Fruit fly (Drosophila melanogaster) whole organism, embryonic: ENCODE data around the gene gukh.

Experiments
- Asciz ChIP-seq: fragments of 200-800 bp; sonication (Bioruptor generic); optimal IDR thresholded peaks from 2 replicates; lab custom pipeline; 2017; ENCODE audit warnings: missing biosample characterization, mild to moderate bottlenecking, missing genetic modification characterization, missing genetic modification reagents
- CG1024 ChIP-seq: fragments of 200-800 bp; sonication (Bioruptor generic); IDR thresholded peaks from 2 replicates; pipeline ENCODE4 v1.3.6; 2022; ENCODE audit warnings: missing biosample characterization, missing genetic modification characterization
- CG15514 ChIP-seq: fragments of 200-800 bp; sonication (Bioruptor generic); optimal IDR thresholded peaks from 3 replicates; lab custom pipeline; 2017; ENCODE audit warnings: missing biosample characterization, missing genetic modification characterization, mild to moderate bottlenecking, moderate library complexity, missing genetic modification reagents
- CG17328 ChIP-seq: fragments of 200-800 bp; sonication (Bioruptor generic); IDR thresholded peaks from 2 replicates; pipeline ENCODE4 v1.3.6; 2022; ENCODE audit warnings: missing biosample characterization, missing genetic modification characterization
- CG17385 ChIP-seq: fragments of 200-800 bp; sonication (Bioruptor generic); optimal IDR thresholded peaks from 3 replicates; lab custom pipeline; 2018; ENCODE audit warnings: missing biosample characterization, mild to moderate bottlenecking, missing genetic modification characterization
- CG2199 ChIP-seq: fragments of 200-800 bp; sonication (Bioruptor generic); IDR thresholded peaks from 3 replicates; pipeline ENCODE4 v1.3.6; 2022; ENCODE audit warnings: missing biosample characterization, missing genetic modification characterization
- CG30020 ChIP-seq: fragments of 200-800 bp; optimal IDR thresholded peaks from 2 replicates; lab custom pipeline; 2019; ENCODE audit warnings: missing biosample characterization, mild to moderate bottlenecking, missing genetic modification characterization, moderate library complexity
- CG3407 ChIP-seq: fragments of 200-800 bp; sonication (Bioruptor generic); optimal IDR thresholded peaks from 2 replicates; lab custom pipeline; 2018; ENCODE audit warnings: missing biosample characterization, mild to moderate bottlenecking, missing genetic modification characterization
- CG3838 ChIP-seq: fragments of 200-800 bp; sonication (Bioruptor generic); optimal IDR thresholded peaks from 3 replicates; lab custom pipeline; 2016; ENCODE audit warnings: missing biosample characterization, missing genetic modification characterization
- CG6854 ChIP-seq: fragments of 200-800 bp; sonication (Bioruptor generic); optimal IDR thresholded peaks from 3 replicates; lab custom pipeline; 2017; ENCODE audit warnings: missing biosample characterization, mild to moderate bottlenecking, missing genetic modification characterization
- CG7556 ChIP-seq: fragments of 200-800 bp; sonication (Bioruptor generic); optimal IDR thresholded peaks from 2 replicates; lab custom pipeline; 2017; ENCODE audit warnings: missing biosample characterization, mild to moderate bottlenecking, missing genetic modification characterization
- CG9876 ChIP-seq: fragments of 200-800 bp; sonication (Bioruptor generic); optimal IDR thresholded peaks from 2 replicates; lab custom pipeline; 2016; ENCODE audit warnings: missing biosample characterization, missing genetic modification characterization
- CHES-1-like ChIP-seq: fragments of 200-800 bp; sonication (Bioruptor generic); optimal IDR thresholded peaks from 2 replicates; lab custom pipeline; 2016; ENCODE audit warnings: missing biosample characterization, missing genetic modification characterization
- Ets65A ChIP-seq: fragments of 200-800 bp; sonication (Bioruptor generic); peaks from one replicate; lab custom pipeline; 2016; ENCODE audit warnings: missing biosample characterization, missing genetic modification characterization
- Ets97D ChIP-seq: fragments of 200-800 bp; sonication (Bioruptor generic); optimal IDR thresholded peaks from 3 replicates; lab custom pipeline; 2016; ENCODE audit warnings: missing biosample characterization, missing genetic modification characterization
- Fer1 ChIP-seq: fragments of 200-800 bp; sonication (Bioruptor generic); optimal IDR thresholded peaks from 2 replicates; lab custom pipeline; 2017; ENCODE audit warnings: missing biosample characterization, mild to moderate bottlenecking, missing genetic modification characterization
- GATAe ChIP-seq: fragments of 200-800 bp; sonication (Bioruptor generic); conservative IDR thresholded peaks from 2 replicates; pipeline ENCODE4 v1.3.6; 2022; ENCODE audit warnings: missing biosample characterization, missing genetic modification characterization
- MTF-1 ChIP-seq: fragments of 200-800 bp; sonication (Bioruptor generic); optimal IDR thresholded peaks from 2 replicates; lab custom pipeline; 2018; ENCODE audit warnings: missing biosample characterization, mild to moderate bottlenecking, missing genetic modification characterization, borderline replicate concordance
- Med ChIP-seq: fragments of 200-800 bp; sonication (Bioruptor generic); peaks from one replicate; lab custom pipeline; 2016; ENCODE audit warnings: missing biosample characterization, missing genetic modification characterization, mild to moderate bottlenecking, inconsistent platforms, moderate library complexity
- NC2α ChIP-seq: fragments of 200-800 bp; sonication (Bioruptor generic); optimal IDR thresholded peaks from 2 replicates; lab custom pipeline; 2016; ENCODE audit warnings: missing biosample characterization, missing genetic modification characterization
- NfI ChIP-seq: fragments of 200-800 bp; sonication (Bioruptor generic); optimal IDR thresholded peaks from 3 replicates; lab custom pipeline; 2018; ENCODE audit warnings: missing biosample characterization, mild to moderate bottlenecking, missing genetic modification characterization, moderate library complexity
- Opbp ChIP-seq: fragments of 200-800 bp; sonication (Bioruptor generic); IDR thresholded peaks from 3 replicates; pipeline ENCODE4 v1.3.6; 2022; ENCODE audit warnings: missing biosample characterization, missing genetic modification characterization; ENCODE audit not compliant: partially characterized antibody
- Pdp1 ChIP-seq, 2 experiments: fragments of 200-800 bp; sonication (Bioruptor generic); optimal IDR thresholded peaks; 3 replicates each; lab custom pipeline; 2016; ENCODE audit warnings: missing biosample characterization in 2 of 2, missing genetic modification characterization in 2 of 2, mild to moderate bottlenecking in 1 of 2, moderate library complexity in 1 of 2
- Sry-δ ChIP-seq: fragments of 200-800 bp; sonication (Bioruptor generic); optimal IDR thresholded peaks from 2 replicates; lab custom pipeline; 2016; ENCODE audit warnings: missing biosample characterization, missing genetic modification characterization
- Stat92E ChIP-seq, 3 experiments: fragments of >200 bp in 2 of 3; fragments of 200-800 bp in 1 of 3; sonication (Bioruptor generic) in 1 of 3; optimal IDR thresholded peaks; 2 replicates each; lab custom pipeline; 2017 to 2019; ENCODE audit warnings: missing biosample characterization in 3 of 3, missing genetic modification characterization in 3 of 3, mild to moderate bottlenecking in 1 of 3, moderate library complexity in 1 of 3
- Taf1 ChIP-seq: fragments of 200-800 bp; sonication (Bioruptor generic); IDR thresholded peaks from 2 replicates; pipeline ENCODE4 v1.3.6; 2022; ENCODE audit warnings: missing biosample characterization, missing genetic modification characterization
- Vsx1 ChIP-seq: fragments of 200-800 bp; sonication (Bioruptor generic); optimal IDR thresholded peaks from 2 replicates; lab custom pipeline; 2017; ENCODE audit warnings: missing biosample characterization, mild to moderate bottlenecking, missing genetic modification characterization, missing genetic modification reagents
- btn ChIP-seq: fragments of 200-800 bp; sonication (Bioruptor generic); optimal IDR thresholded peaks from 2 replicates; lab custom pipeline; 2016; ENCODE audit warnings: missing biosample characterization, missing genetic modification characterization
- grn ChIP-seq: fragments of 200-800 bp; sonication (Bioruptor generic); optimal IDR thresholded peaks from 3 replicates; lab custom pipeline; 2017; ENCODE audit warnings: missing biosample characterization, missing genetic modification characterization
- gt ChIP-seq: fragments of 200-800 bp; sonication (Bioruptor generic); IDR thresholded peaks from 2 replicates; pipeline ENCODE4 v1.3.6; 2022; ENCODE audit warnings: missing biosample characterization, missing genetic modification characterization
- h ChIP-seq: fragments of >200 bp; optimal IDR thresholded peaks from 2 replicates; lab custom pipeline; 2017
- lab ChIP-seq: fragments of 200-800 bp; sonication (Bioruptor generic); optimal IDR thresholded peaks from 3 replicates; lab custom pipeline; 2017; ENCODE audit warnings: missing biosample characterization, missing genetic modification characterization, mild to moderate bottlenecking, moderate library complexity, missing genetic modification reagents
- lilli ChIP-seq: fragments of 200-800 bp; sonication (Bioruptor generic); optimal IDR thresholded peaks from 3 replicates; lab custom pipeline; 2016; ENCODE audit warnings: missing biosample characterization, missing genetic modification characterization
- lov ChIP-seq, 2 experiments: fragments of 200-800 bp in 1 of 2; fragments of >200 bp in 1 of 2; sonication (Bioruptor generic) in 1 of 2; IDR thresholded peaks in 1 of 2; optimal IDR thresholded peaks in 1 of 2; 2 replicates in 1 of 2; 3 replicates in 1 of 2; pipeline versions ENCODE4 v1.3.6 to Lab custom; 2017 to 2022; ENCODE audit warnings: missing biosample characterization in 1 of 2, missing genetic modification characterization in 1 of 2
- nom ChIP-seq: fragments of 200-800 bp; sonication (Bioruptor generic); optimal IDR thresholded peaks from 2 replicates; lab custom pipeline; 2017; ENCODE audit warnings: missing biosample characterization, missing genetic modification characterization, mild to moderate bottlenecking, moderate library complexity, missing genetic modification reagents
- oc ChIP-seq: fragments of 200-800 bp; sonication (Bioruptor generic); optimal IDR thresholded peaks from 2 replicates; lab custom pipeline; 2018; ENCODE audit warnings: missing biosample characterization, mild to moderate bottlenecking, missing genetic modification characterization, moderate library complexity
- onecut ChIP-seq: fragments of 200-800 bp; sonication (Bioruptor generic); IDR thresholded peaks from 2 replicates; pipeline ENCODE4 v1.3.6; 2022; ENCODE audit warnings: missing biosample characterization, missing genetic modification characterization
- ro ChIP-seq: fragments of 200-800 bp; sonication (Bioruptor generic); IDR thresholded peaks from 2 replicates; pipeline ENCODE4 v1.3.6; 2022; ENCODE audit warnings: missing biosample characterization, missing genetic modification characterization
- sc ChIP-seq, 3 experiments: fragments of >200 bp in 2 of 3; fragments of 200-800 bp in 1 of 3; sonication (Bioruptor generic) in 1 of 3; optimal IDR thresholded peaks; 2 replicates in 2 of 3; 3 replicates in 1 of 3; lab custom pipeline; 2017; ENCODE audit warnings: mild to moderate bottlenecking in 1 of 3, missing biosample characterization in 1 of 3, missing genetic modification characterization in 1 of 3, missing genetic modification reagents in 1 of 3
- sens ChIP-seq: fragments of 200-800 bp; sonication (Bioruptor generic); peaks from one replicate; lab custom pipeline; 2016; ENCODE audit warnings: missing biosample characterization, missing genetic modification characterization
- sna ChIP-seq: fragments of 200-800 bp; sonication (Bioruptor generic); IDR thresholded peaks from 2 replicates; pipeline ENCODE4 v1.3.6; 2022; ENCODE audit warnings: missing biosample characterization, missing genetic modification characterization; ENCODE audit not compliant: partially characterized antibody
- sug ChIP-seq: fragments of 200-800 bp; optimal IDR thresholded peaks from 2 replicates; lab custom pipeline; 2019; ENCODE audit warnings: missing biosample characterization, mild to moderate bottlenecking, missing genetic modification characterization, moderate library complexity
- tio ChIP-seq: fragments of 200-800 bp; sonication (Bioruptor generic); optimal IDR thresholded peaks from 2 replicates; lab custom pipeline; 2017; ENCODE audit warnings: missing biosample characterization, missing genetic modification characterization, inconsistent platforms
- tup ChIP-seq: fragments of 200-800 bp; sonication (Bioruptor generic); optimal IDR thresholded peaks from 2 replicates; lab custom pipeline; 2016; ENCODE audit warnings: missing biosample characterization, mild to moderate bottlenecking, missing genetic modification characterization, moderate library complexity
- vvl ChIP-seq: fragments of 200-800 bp; sonication (Bioruptor generic); IDR thresholded peaks from 2 replicates; pipeline ENCODE4 v1.3.6; 2022; ENCODE audit warnings: missing biosample characterization, missing genetic modification characterization

The gukh gene

dm6 chr3R:19065474-19065873 lies 81.6 kb downstream of the gukh start (continued):
- no peak for TF ChIP-seq lov (optimal IDR thresholded peaks at IDR 0.05; lab: Kevin White, UChicago)
- TF ChIP-seq lov (GFP tag; IDR thresholded peaks at IDR 0.05; lab: Robert Waterston, UW), result no peak
- TF ChIP-seq GATAe (GFP tag; lab: Robert Waterston, UW), result peak; percentile 69; the same call in 1 of the 2 replicates
- TF ChIP-seq CG7556 (GFP tag; lab: Kevin White, UChicago), result no peak
- TF ChIP-seq CG30020 (tag; lab: Kevin White, UChicago), result no peak
- no peak for TF ChIP-seq CG3838 (GFP tag; lab: Kevin White, UChicago)
- no peak for TF ChIP-seq sc (optimal IDR thresholded peaks at IDR 0.05; lab: Kevin White, UChicago)
- TF ChIP-seq sc (GFP tag; optimal IDR thresholded peaks at IDR 0.05; lab: Kevin White, UChicago), result no peak
- TF ChIP-seq Med, result peak; percentile 30
- TF ChIP-seq btn (GFP tag; lab: Kevin White, UChicago), result no peak
- no peak for TF ChIP-seq NC2α

DNA sequence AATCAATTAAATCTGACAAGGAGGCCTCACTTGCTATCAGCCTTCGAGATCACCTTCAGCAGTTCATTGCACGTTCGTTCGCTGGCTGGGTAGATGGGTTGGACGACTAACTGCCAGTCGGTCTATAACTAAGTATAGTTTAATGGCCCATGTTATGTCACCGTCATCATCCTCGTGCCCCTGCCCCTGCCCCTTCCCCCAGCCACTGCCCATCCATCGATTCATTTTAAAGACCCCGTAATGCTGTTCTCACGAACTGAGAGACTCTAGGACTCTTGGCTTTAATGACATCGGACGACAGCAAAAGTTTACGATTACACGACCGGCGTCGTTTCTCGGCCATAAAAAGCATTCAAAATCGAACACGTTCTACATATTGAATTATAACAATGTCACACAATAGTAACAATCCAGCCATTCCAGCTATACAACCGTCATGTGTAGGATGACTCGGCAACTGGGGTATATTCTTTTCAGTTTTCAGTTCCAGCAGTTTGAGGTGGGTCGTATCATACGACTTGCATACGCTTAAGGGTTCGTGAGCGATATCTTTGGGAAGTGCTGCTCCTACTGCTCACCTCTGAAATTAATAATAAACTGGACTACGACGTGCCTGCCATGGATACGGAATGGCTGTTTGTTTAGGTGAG lies 83.3 kb downstream of the gukh start:
- TF ChIP-seq NfI (GFP tag; lab: Kevin White, UChicago), result no peak
- peak; percentile 43 for TF ChIP-seq Med
- TF ChIP-seq vvl (GFP tag; lab: Robert Waterston, UW), result peak; percentile 36; the same call in 1 of the 2 replicates
- TF ChIP-seq CG6854 (GFP tag; lab: Kevin White, UChicago), result no peak
- no peak for TF ChIP-seq CG1024 (GFP tag; lab: Robert Waterston, UW)
- TF ChIP-seq CG2199 (GFP tag; lab: Robert Waterston, UW), result peak; percentile 68; the same call in 1 of the 3 replicates
- peak; percentile 94 for TF ChIP-seq Ets65A (GFP tag; lab: Kevin White, UChicago)
- TF ChIP-seq Sry-δ (GFP tag; lab: Kevin White, UChicago), result no peak
- TF ChIP-seq nom (GFP tag; lab: Kevin White, UChicago), result peak; percentile 10

dm6 chr3R:19067876-19068406 lies 84.1 kb downstream of the gukh start:
- no peak for TF ChIP-seq oc (tag; lab: Kevin White, UChicago)
- peak; percentile 9 for TF ChIP-seq lab
- TF ChIP-seq CG3407, result peak; percentile 27
- TF ChIP-seq Taf1 (GFP tag; lab: Robert Waterston, UW), result no peak
- TF ChIP-seq onecut (GFP tag; lab: Robert Waterston, UW), result peak; percentile 32; the same call in 1 of the 2 replicates
- TF ChIP-seq Ets97D (GFP tag; lab: Kevin White, UChicago), result no peak
- peak; percentile 81 for TF ChIP-seq sens (GFP tag; lab: Kevin White, UChicago)
- peak; percentile 25 for TF ChIP-seq CG15514 (GFP tag; lab: Kevin White, UChicago)
- 0 out of 2 replicates have a peak, but pooled peaks have one; percentile 9 for TF ChIP-seq CG17328 (GFP tag; lab: Robert Waterston, UW)
- peak; percentile 2 for TF ChIP-seq tio (GFP tag; lab: Kevin White, UChicago)
- TF ChIP-seq h, result no peak
- no peak for TF ChIP-seq CHES-1-like (GFP tag; lab: Kevin White, UChicago)
- peak; percentile 88 for TF ChIP-seq grn (GFP tag; lab: Kevin White, UChicago)
- no peak for TF ChIP-seq Opbp (GFP tag; lab: Robert Waterston, UW)
- peak; percentile 37 for TF ChIP-seq Asciz (GFP tag; lab: Kevin White, UChicago)
- TF ChIP-seq sug (tag; lab: Kevin White, UChicago), result peak; percentile 57
- TF ChIP-seq Pdp1 (GFP tag; optimal IDR thresholded peaks at IDR 0.05; lab: Kevin White, UChicago), result peak in 1 of 2 experiments; percentile 11
- peak; percentile 2 for TF ChIP-seq MTF-1 (GFP tag; lab: Kevin White, UChicago)
- no peak for TF ChIP-seq gt (GFP tag; lab: Robert Waterston, UW)
- peak; percentile 34 for TF ChIP-seq Vsx1 (GFP tag; lab: Kevin White, UChicago)
- no peak for TF ChIP-seq CG17385 (GFP tag; lab: Kevin White, UChicago)
- TF ChIP-seq tup, result peak; percentile 3
- TF ChIP-seq ro, result no peak
- peak; percentile 29 for TF ChIP-seq Fer1 (GFP tag; lab: Kevin White, UChicago)
- no peak for TF ChIP-seq lilli
- TF ChIP-seq Stat92E (GFP tag; optimal IDR thresholded peaks at IDR 0.05; lab: Kevin White, UChicago), result no peak
- TF ChIP-seq CG9876 (GFP tag; lab: Kevin White, UChicago), result no peak
- no peak for TF ChIP-seq sna (GFP tag; lab: Robert Waterston, UW)
